Fruit fly (Drosophila melanogaster): Measurements from ENCODE around the gene Or67c.

The Or67c gene

dm6 chr3L:10206226-10206968, 38.1 kb downstream of the Or67c start (continued):
- TF ChIP-seq HmgZ (tag; optimal IDR thresholded peaks at IDR 0.05), result no peak
- TF ChIP-seq GATAe (GFP tag; conservative IDR thresholded peaks at IDR 0.05), result no peak
- TF ChIP-seq CG10654 (GFP tag; optimal IDR thresholded peaks at IDR 0.05), result peak; percentile 39
- TF ChIP-seq pum (GFP tag; optimal IDR thresholded peaks at IDR 0.05), result peak; percentile 7
- peak; percentile 1 for TF ChIP-seq Hmr (GFP tag; optimal IDR thresholded peaks at IDR 0.05)
- no peak for TF ChIP-seq pita (GFP tag; optimal IDR thresholded peaks at IDR 0.05)
- TF ChIP-seq cwo (GFP tag; optimal IDR thresholded peaks at IDR 0.05), result peak; percentile 23
- no peak for TF ChIP-seq CG3838 (GFP tag; optimal IDR thresholded peaks at IDR 0.05)
- peak; percentile 35; the same call in 1 of the 2 replicates for TF ChIP-seq Awh (GFP tag; IDR thresholded peaks at IDR 0.05)
- peak; percentile 41 for TF ChIP-seq ranshi (GFP tag; IDR thresholded peaks at IDR 0.05)
- TF ChIP-seq CG8924 (tag; optimal IDR thresholded peaks at IDR 0.05), result peak; percentile 69
- TF ChIP-seq zf30C (GFP tag; optimal IDR thresholded peaks at IDR 0.05), result no peak
- no peak for TF ChIP-seq rib (GFP tag; IDR thresholded peaks at IDR 0.05)
- TF ChIP-seq CG8765 (GFP tag; IDR thresholded peaks at IDR 0.05), result no peak
- no peak for TF ChIP-seq HLH4C (GFP tag; IDR thresholded peaks at IDR 0.05; ENCODE audit: partially characterized antibody)
- TF ChIP-seq crol (GFP tag; IDR thresholded peaks at IDR 0.05), result peak; percentile 67
- TF ChIP-seq ap (GFP tag; IDR thresholded peaks at IDR 0.05), result 0 out of 2 replicates have a peak, but pooled peaks have one; percentile 35
- peak; percentile 53 for TF ChIP-seq HHEX (GFP tag; optimal IDR thresholded peaks at IDR 0.05)
- no peak for TF ChIP-seq bigmax (GFP tag; optimal IDR thresholded peaks at IDR 0.05)
- peak; percentile 28; the same call in 1 of the 2 replicates for TF ChIP-seq CG10366 (GFP tag; IDR thresholded peaks at IDR 0.05)
- TF ChIP-seq CG15269 (tag; optimal IDR thresholded peaks at IDR 0.05), result peak; percentile 39
- TF ChIP-seq CG17385 (GFP tag; optimal IDR thresholded peaks at IDR 0.05), result peak; percentile 40
- TF ChIP-seq Usf (GFP tag; optimal IDR thresholded peaks at IDR 0.05), result no peak
- peak; percentile 67 for TF ChIP-seq CG14710 (tag; optimal IDR thresholded peaks at IDR 0.05)
- peak; percentile 14 for TF ChIP-seq Abd-B (GFP tag; optimal IDR thresholded peaks at IDR 0.05)
- TF ChIP-seq fu2 (GFP tag; optimal IDR thresholded peaks at IDR 0.05), result no peak
- no peak for TF ChIP-seq CG15073 (GFP tag; optimal IDR thresholded peaks at IDR 0.05)
- TF ChIP-seq H15 (GFP tag; IDR thresholded peaks at IDR 0.05), result 0 out of 3 replicates have a peak, but pooled peaks have one; percentile 11
- peak; percentile 59 for TF ChIP-seq Ssrp (tag; optimal IDR thresholded peaks at IDR 0.05)
- peak; percentile 84 for TF ChIP-seq CG2712 (tag; optimal IDR thresholded peaks at IDR 0.05)
- TF ChIP-seq CG12942 (GFP tag; optimal IDR thresholded peaks at IDR 0.05), result no peak
- TF ChIP-seq CG11723 (GFP tag; optimal IDR thresholded peaks at IDR 0.05), result peak; percentile 29
- TF ChIP-seq vvl (GFP tag; IDR thresholded peaks at IDR 0.05), result peak; percentile 71; the same call in 1 of the 2 replicates
- peak; percentile 75 for TF ChIP-seq Sox100B (GFP tag; optimal IDR thresholded peaks at IDR 0.05)
- TF ChIP-seq twi (tag; optimal IDR thresholded peaks at IDR 0.05), result no peak
- no peak for TF ChIP-seq ato (GFP tag; IDR thresholded peaks at IDR 0.05; ENCODE audit: partially characterized antibody)
- TF ChIP-seq lmd (GFP tag; IDR thresholded peaks at IDR 0.05), result peak; percentile 35
- no peak for TF ChIP-seq h (optimal IDR thresholded peaks at IDR 0.05)
- TF ChIP-seq Asciz (GFP tag; optimal IDR thresholded peaks at IDR 0.05), result peak; percentile 71
- peak; percentile 47; the same call in 1 of the 2 replicates for TF ChIP-seq gt (GFP tag; IDR thresholded peaks at IDR 0.05)
- TF ChIP-seq CG10209 (GFP tag; optimal IDR thresholded peaks at IDR 0.05), result peak; percentile 34
- peak; percentile 86 for TF ChIP-seq CG10979 (tag; optimal IDR thresholded peaks at IDR 0.05)
- peak in 1 of 2 experiments; percentile 16 for TF ChIP-seq Pdp1 (GFP tag; optimal IDR thresholded peaks at IDR 0.05)
- peak; percentile 80 for TF ChIP-seq abd-A (tag; optimal IDR thresholded peaks at IDR 0.05)
- peak; percentile 70 for TF ChIP-seq lab (GFP tag; optimal IDR thresholded peaks at IDR 0.05)
- TF ChIP-seq CG32767 (GFP tag; IDR thresholded peaks at IDR 0.05), result 0 out of 2 replicates have a peak, but pooled peaks have one; percentile 26
- peak; percentile 83 for TF ChIP-seq CG17359 (tag; optimal IDR thresholded peaks at IDR 0.05)
- TF ChIP-seq CG10147 (GFP tag; optimal IDR thresholded peaks at IDR 0.05), result peak; percentile 26
